Worm (Caenorhabditis elegans): ENCODE measurements around the gene T07A5.1.

- no peak for TF ChIP-seq unc-55 (GFP tag; optimal IDR thresholded peaks at IDR 0.05)
- TF ChIP-seq pqm-1 (tag; optimal IDR thresholded peaks at IDR 0.05): no peak
- TF ChIP-seq che-1 (tag; optimal IDR thresholded peaks at IDR 0.05): no peak
- TF ChIP-seq nhr-11 (tag; optimal IDR thresholded peaks at IDR 0.05): no peak
- no peak for TF ChIP-seq ceh-45 (GFP tag; IDR thresholded peaks at IDR 0.05)
- no peak for TF ChIP-seq rnt-1 (tag; optimal IDR thresholded peaks at IDR 0.05)
- TF ChIP-seq hlh-13 (GFP tag; optimal IDR thresholded peaks at IDR 0.05): no peak
- TF ChIP-seq tbx-2 (tag; optimal IDR thresholded peaks at IDR 0.05): no peak
- TF ChIP-seq ama-1 (optimal IDR thresholded peaks at IDR 0.05): no peak
- no peak for TF ChIP-seq elt-2 (tag; optimal IDR thresholded peaks at IDR 0.05)
- TF ChIP-seq C08G9.2 (tag; optimal IDR thresholded peaks at IDR 0.05): no peak
- no peak for TF ChIP-seq pha-4 (tag; optimal IDR thresholded peaks at IDR 0.05)
- TF ChIP-seq ceh-2 (tag; optimal IDR thresholded peaks at IDR 0.05): no peak
- TF ChIP-seq pat-9 (tag; optimal IDR thresholded peaks at IDR 0.05): no peak
Observed at ce11 chrIII:10339949-10340348, 34.0 kb upstream of the T07A5.1 start.

Data from whole organism, late embryonic.